Fruit fly (Drosophila melanogaster) whole organism, embryonic: ENCODE measurements around the gene Trs23.

Experiments
- Antp ChIP-seq: fragments of 200-800 bp; sonication (Bioruptor generic); optimal IDR thresholded peaks from 3 replicates; lab custom pipeline; 2016; ENCODE audit warnings: missing biosample characterization, missing genetic modification characterization
- CG10543 ChIP-seq: fragments of 200-800 bp; sonication (Bioruptor generic); optimal IDR thresholded peaks from 3 replicates; lab custom pipeline; 2017; ENCODE audit warnings: missing biosample characterization, mild to moderate bottlenecking, missing genetic modification characterization, moderate library complexity
- CG10654 ChIP-seq: fragments of 200-800 bp; sonication (Bioruptor generic); optimal IDR thresholded peaks from 2 replicates; lab custom pipeline; 2016; ENCODE audit warnings: missing biosample characterization, missing genetic modification characterization
- CG11085 ChIP-seq: fragments of 200-800 bp; sonication (Bioruptor generic); IDR thresholded peaks from 2 replicates; pipeline ENCODE4 v1.3.6; 2022; ENCODE audit warnings: missing biosample characterization, missing genetic modification characterization
- CG11696 ChIP-seq: fragments of 200-800 bp; sonication (Bioruptor generic); IDR thresholded peaks from 2 replicates; pipeline ENCODE4 v1.3.6; 2022; ENCODE audit warnings: missing biosample characterization, missing genetic modification characterization
- CG11723 ChIP-seq: fragments of 200-800 bp; sonication (Bioruptor generic); optimal IDR thresholded peaks from 2 replicates; lab custom pipeline; 2017; ENCODE audit warnings: missing biosample characterization, mild to moderate bottlenecking, missing genetic modification characterization
- CG12104 ChIP-seq: fragments of 200-800 bp; sonication (Bioruptor generic); optimal IDR thresholded peaks from 3 replicates; lab custom pipeline; 2016; ENCODE audit warnings: missing biosample characterization, missing genetic modification characterization
- CG13287 ChIP-seq: fragments of 200-800 bp; sonication (Bioruptor generic); IDR thresholded peaks from 2 replicates; pipeline ENCODE4 v1.3.6; 2022; ENCODE audit warnings: missing biosample characterization, missing genetic modification characterization; ENCODE audit not compliant: partially characterized antibody
- CG13624 ChIP-seq: fragments of 200-800 bp; sonication (Bioruptor generic); optimal IDR thresholded peaks from 2 replicates; lab custom pipeline; 2016; ENCODE audit warnings: missing biosample characterization, missing genetic modification characterization
- CG17802 ChIP-seq: fragments of 200-800 bp; sonication (Bioruptor generic); optimal IDR thresholded peaks from 2 replicates; lab custom pipeline; 2018; ENCODE audit warnings: missing biosample characterization, mild to moderate bottlenecking, missing genetic modification characterization, moderate library complexity
- CG18619 ChIP-seq: fragments of 200-800 bp; sonication (Bioruptor generic); optimal IDR thresholded peaks from 3 replicates; lab custom pipeline; 2017; ENCODE audit warnings: missing biosample characterization, mild to moderate bottlenecking, missing genetic modification characterization
- CG3281 ChIP-seq: fragments of 200-800 bp; sonication (Bioruptor generic); optimal IDR thresholded peaks from 3 replicates; lab custom pipeline; 2017; ENCODE audit warnings: missing biosample characterization, mild to moderate bottlenecking, missing genetic modification characterization
- CG4360 ChIP-seq: fragments of 200-800 bp; sonication (Bioruptor generic); IDR thresholded peaks from 2 replicates; pipeline ENCODE4 v1.3.6; 2022; ENCODE audit warnings: missing biosample characterization, missing genetic modification characterization
- CG43689 ChIP-seq: fragments of 200-800 bp; sonication (Bioruptor generic); IDR thresholded peaks from 2 replicates; pipeline ENCODE4 v1.3.6; 2022; ENCODE audit warnings: missing biosample characterization, missing genetic modification characterization
- CG7357 ChIP-seq: fragments of 200-800 bp; sonication (Bioruptor generic); IDR thresholded peaks from 3 replicates; pipeline ENCODE4 v1.3.6; 2022; ENCODE audit warnings: missing biosample characterization, missing genetic modification characterization
- CG9932 ChIP-seq: fragments of 200-800 bp; sonication (Bioruptor generic); IDR thresholded peaks from 2 replicates; pipeline ENCODE4 v1.3.6; 2022; ENCODE audit warnings: missing biosample characterization, missing genetic modification characterization
- GATAe ChIP-seq: fragments of 200-800 bp; sonication (Bioruptor generic); conservative IDR thresholded peaks from 2 replicates; pipeline ENCODE4 v1.3.6; 2022; ENCODE audit warnings: missing biosample characterization, missing genetic modification characterization
- Gsc ChIP-seq: fragments of 200-800 bp; sonication (Bioruptor generic); IDR thresholded peaks from 2 replicates; pipeline ENCODE4 v1.3.6; 2022; ENCODE audit warnings: missing biosample characterization, missing genetic modification characterization
- HLH54F ChIP-seq: fragments of 200-800 bp; sonication (Bioruptor generic); optimal IDR thresholded peaks from 3 replicates; lab custom pipeline; 2016; ENCODE audit warnings: missing biosample characterization, missing genetic modification characterization
- HmgZ ChIP-seq: fragments of 200-800 bp; sonication (Bioruptor generic); optimal IDR thresholded peaks from 2 replicates; lab custom pipeline; 2018; ENCODE audit warnings: missing biosample characterization, mild to moderate bottlenecking, missing genetic modification characterization
- Hr39 ChIP-seq: fragments of >200 bp; optimal IDR thresholded peaks from 2 replicates; lab custom pipeline; 2017
- Hsf ChIP-seq: fragments of 200-800 bp; sonication (Bioruptor generic); optimal IDR thresholded peaks from 3 replicates; lab custom pipeline; 2016; ENCODE audit warnings: missing biosample characterization, missing genetic modification characterization
- Kr ChIP-seq: fragments of 200-800 bp; sonication (Bioruptor generic); optimal IDR thresholded peaks from 2 replicates; lab custom pipeline; 2017; ENCODE audit warnings: missing biosample characterization, mild to moderate bottlenecking, missing genetic modification characterization
- MTF-1 ChIP-seq: fragments of 200-800 bp; sonication (Bioruptor generic); optimal IDR thresholded peaks from 2 replicates; lab custom pipeline; 2018; ENCODE audit warnings: missing biosample characterization, mild to moderate bottlenecking, missing genetic modification characterization, borderline replicate concordance
- Mad ChIP-seq: fragments of 200-800 bp; sonication (Bioruptor generic); optimal IDR thresholded peaks from 2 replicates; lab custom pipeline; 2016; ENCODE audit warnings: missing biosample characterization, missing genetic modification characterization
- Meics ChIP-seq: fragments of 200-800 bp; sonication (Bioruptor generic); optimal IDR thresholded peaks from 2 replicates; lab custom pipeline; 2017; ENCODE audit warnings: missing biosample characterization, mild to moderate bottlenecking, missing genetic modification characterization
- NK7.1 ChIP-seq: fragments of 200-800 bp; sonication (Bioruptor generic); optimal IDR thresholded peaks from 3 replicates; lab custom pipeline; 2016; ENCODE audit warnings: missing biosample characterization, missing genetic modification characterization
- Rfx ChIP-seq: fragments of 200-800 bp; sonication (Bioruptor generic); IDR thresholded peaks from 2 replicates; pipeline ENCODE4 v1.3.6; 2022; ENCODE audit warnings: missing biosample characterization, missing genetic modification characterization
- Rx ChIP-seq: fragments of 200-800 bp; sonication (Bioruptor generic); IDR thresholded peaks from 2 replicates; pipeline ENCODE4 v1.3.6; 2022; ENCODE audit warnings: missing biosample characterization, missing genetic modification characterization
- YL-1 ChIP-seq: fragments of 200-800 bp; sonication (Bioruptor generic); optimal IDR thresholded peaks from 3 replicates; lab custom pipeline; 2017; ENCODE audit warnings: missing biosample characterization, mild to moderate bottlenecking, missing genetic modification characterization
- ato ChIP-seq: fragments of 200-800 bp; sonication (Bioruptor generic); IDR thresholded peaks from 2 replicates; pipeline ENCODE4 v1.3.6; 2022; ENCODE audit warnings: missing biosample characterization, missing genetic modification characterization; ENCODE audit not compliant: partially characterized antibody
- bab2 ChIP-seq: fragments of 200-800 bp; sonication (Bioruptor generic); optimal IDR thresholded peaks from 2 replicates; lab custom pipeline; 2016; ENCODE audit warnings: missing biosample characterization, missing genetic modification characterization
- chif ChIP-seq, 2 experiments: fragments of 200-800 bp; sonication (Bioruptor generic); optimal IDR thresholded peaks; 3 replicates each; lab custom pipeline; 2016; ENCODE audit warnings: missing biosample characterization in 2 of 2, missing genetic modification characterization in 2 of 2
- dimm ChIP-seq: fragments of 200-800 bp; sonication (Bioruptor generic); IDR thresholded peaks from 2 replicates; pipeline ENCODE4 v1.3.6; 2022; ENCODE audit warnings: missing biosample characterization, missing genetic modification characterization
- fd96Cb ChIP-seq: fragments of 200-800 bp; sonication (Bioruptor generic); optimal IDR thresholded peaks from 2 replicates; lab custom pipeline; 2018; ENCODE audit warnings: missing biosample characterization, mild to moderate bottlenecking, missing genetic modification characterization, moderate library complexity
- gem ChIP-seq: fragments of 200-800 bp; sonication (Bioruptor generic); optimal IDR thresholded peaks from 2 replicates; lab custom pipeline; 2019; ENCODE audit warnings: missing biosample characterization, mild to moderate bottlenecking, missing genetic modification characterization, moderate library complexity
- gsb ChIP-seq: fragments of 200-800 bp; sonication (Bioruptor generic); IDR thresholded peaks from 2 replicates; pipeline ENCODE4 v1.3.6; 2022; ENCODE audit warnings: missing biosample characterization, missing genetic modification characterization
- inv ChIP-seq: fragments of 200-800 bp; sonication (Bioruptor generic); IDR thresholded peaks from 2 replicates; pipeline ENCODE4 v1.3.6; 2022; ENCODE audit warnings: missing biosample characterization, missing genetic modification characterization; ENCODE audit not compliant: partially characterized antibody
- jigr1 ChIP-seq: fragments of 200-800 bp; sonication (Bioruptor generic); IDR thresholded peaks from 3 replicates; pipeline ENCODE4 v1.3.6; 2022; ENCODE audit warnings: missing biosample characterization, missing genetic modification characterization
- jumu ChIP-seq: fragments of 200-800 bp; sonication (Bioruptor generic); optimal IDR thresholded peaks from 3 replicates; lab custom pipeline; 2016; ENCODE audit warnings: missing biosample characterization, missing genetic modification characterization
- lilli ChIP-seq: fragments of 200-800 bp; sonication (Bioruptor generic); optimal IDR thresholded peaks from 3 replicates; lab custom pipeline; 2016; ENCODE audit warnings: missing biosample characterization, missing genetic modification characterization
- nom ChIP-seq: fragments of 200-800 bp; sonication (Bioruptor generic); optimal IDR thresholded peaks from 2 replicates; lab custom pipeline; 2017; ENCODE audit warnings: missing biosample characterization, missing genetic modification characterization, mild to moderate bottlenecking, moderate library complexity, missing genetic modification reagents
- org-1 ChIP-seq: fragments of 200-800 bp; sonication (Bioruptor generic); optimal IDR thresholded peaks from 2 replicates; lab custom pipeline; 2017; ENCODE audit warnings: missing biosample characterization, missing genetic modification characterization
- pb ChIP-seq: fragments of 200-800 bp; sonication (Bioruptor generic); optimal IDR thresholded peaks from 3 replicates; lab custom pipeline; 2016; ENCODE audit warnings: missing biosample characterization, missing genetic modification characterization
- stc ChIP-seq: fragments of 200-800 bp; sonication (Bioruptor generic); IDR thresholded peaks from 2 replicates; pipeline ENCODE4 v1.3.6; 2022; ENCODE audit warnings: missing biosample characterization, missing genetic modification characterization
- tll ChIP-seq, 2 experiments: fragments of 200-800 bp in 1 of 2; fragments of >200 bp in 1 of 2; sonication (Bioruptor generic) in 1 of 2; optimal IDR thresholded peaks; 2 replicates each; lab custom pipeline; 2017 to 2019; ENCODE audit warnings: missing biosample characterization in 2 of 2, missing genetic modification characterization in 2 of 2, mild to moderate bottlenecking in 1 of 2, moderate library complexity in 1 of 2
- tup ChIP-seq: fragments of 200-800 bp; sonication (Bioruptor generic); optimal IDR thresholded peaks from 2 replicates; lab custom pipeline; 2016; ENCODE audit warnings: missing biosample characterization, mild to moderate bottlenecking, missing genetic modification characterization, moderate library complexity
- unc-4 ChIP-seq: fragments of 200-800 bp; sonication (Bioruptor generic); IDR thresholded peaks from 2 replicates; pipeline ENCODE4 v1.3.6; 2022; ENCODE audit warnings: missing biosample characterization, missing genetic modification characterization; ENCODE audit not compliant: partially characterized antibody

Gene Trs23

DNA sequence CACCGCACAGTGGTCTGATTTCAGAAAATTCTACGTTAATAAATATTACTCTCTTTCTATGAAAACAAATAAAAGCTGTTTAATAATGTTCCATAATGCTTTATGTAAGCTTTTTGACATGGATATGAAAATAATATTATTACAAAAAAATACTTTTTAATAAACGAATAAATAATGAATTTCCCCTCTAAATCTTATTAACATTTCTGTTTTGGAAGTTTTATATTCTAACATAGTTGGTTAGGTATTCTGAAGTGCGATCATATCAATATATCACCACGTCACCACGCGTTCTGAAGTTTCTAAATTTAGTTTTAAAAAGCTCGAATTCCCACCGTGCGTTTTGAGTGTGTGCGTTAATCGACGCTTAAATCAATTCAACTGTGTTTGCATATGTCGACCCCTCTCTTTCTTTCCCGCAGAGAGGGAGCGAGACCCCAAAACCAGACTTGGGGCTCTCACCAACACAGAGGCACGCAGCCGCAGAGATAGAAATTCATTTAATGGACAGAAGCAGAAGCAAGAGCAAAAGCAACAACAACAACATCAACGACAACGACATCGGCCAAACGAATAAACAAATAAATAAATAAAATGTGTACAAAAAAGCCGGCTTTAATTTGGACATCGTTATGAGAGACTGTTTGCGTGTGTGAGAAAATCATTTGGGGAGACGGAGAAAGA lies 5.4 kb downstream of the Trs23 start (continued):
- TF ChIP-seq pb (GFP tag; lab: Kevin White, UChicago) (peak; percentile 66), HLH54F (no peak), Gsc (GFP tag; lab: Robert Waterston, UW) (no peak), NK7.1 (GFP tag; lab: Kevin White, UChicago) (peak; percentile 56), org-1 (peak; percentile 89), YL-1 (peak; percentile 57), jigr1 (peak; percentile 48; the same call in 1 of the 3 replicates), Antp (peak; percentile 31), Kr (GFP tag; lab: Kevin White, UChicago) (peak; percentile 55), CG13287 (peak; percentile 28; the same call in 1 of the 2 replicates), Hsf (peak; percentile 80), Meics (peak; percentile 91), CG43689 (GFP tag; lab: Robert Waterston, UW) (peak; percentile 43; the same call in 1 of the 2 replicates)

dm6 chr2L:8692426-8693180 lies 6.6 kb downstream of the Trs23 start:
- TF ChIP-seq CG7357 (GFP tag; lab: Robert Waterston, UW) = no peak
- no peak for TF ChIP-seq nom (GFP tag; lab: Kevin White, UChicago)
- TF ChIP-seq CG13624 (GFP tag; lab: Kevin White, UChicago) = peak; percentile 45
- no peak for TF ChIP-seq CG11723 (GFP tag; lab: Kevin White, UChicago)
- TF ChIP-seq CG10654 = no peak
- no peak for TF ChIP-seq fd96Cb (tag; lab: Kevin White, UChicago)
- TF ChIP-seq tll (GFP tag; optimal IDR thresholded peaks at IDR 0.05; lab: Kevin White, UChicago) = no peak
- peak; percentile 10 for TF ChIP-seq gem (tag; lab: Kevin White, UChicago)
- TF ChIP-seq unc-4 (GFP tag; lab: Robert Waterston, UW) = no peak
- TF ChIP-seq CG10543 = peak; percentile 78
- no peak for TF ChIP-seq chif (GFP tag; optimal IDR thresholded peaks at IDR 0.05; lab: Kevin White, UChicago)
- TF ChIP-seq YL-1 = peak; percentile 16
- TF ChIP-seq Mad (GFP tag; lab: Kevin White, UChicago) = no peak
- no peak for TF ChIP-seq Gsc (GFP tag; lab: Robert Waterston, UW)
- TF ChIP-seq CG18619 (GFP tag; lab: Kevin White, UChicago) = no peak
- no peak for TF ChIP-seq jumu (GFP tag; lab: Kevin White, UChicago)
- TF ChIP-seq CG12104 = peak; percentile 5
- no peak for TF ChIP-seq inv
- peak; percentile 2 for TF ChIP-seq lilli
- 0 out of 2 replicates have a peak, but pooled peaks have one; percentile 25 for TF ChIP-seq CG11696 (GFP tag; lab: Robert Waterston, UW)
- peak; percentile 47 for TF ChIP-seq bab2 (GFP tag; lab: Kevin White, UChicago)
- TF ChIP-seq CG4360 (GFP tag; lab: Robert Waterston, UW) = no peak
- peak; percentile 75 for TF ChIP-seq CG9932
- TF ChIP-seq CG11085 (GFP tag; lab: Robert Waterston, UW) = 0 out of 2 replicates have a peak, but pooled peaks have one; percentile 8
- TF ChIP-seq HmgZ = peak; percentile 35
- no peak for TF ChIP-seq ato (GFP tag; lab: Robert Waterston, UW)
- TF ChIP-seq Rfx (GFP tag; lab: Robert Waterston, UW) = peak; percentile 81
- TF ChIP-seq dimm (GFP tag; lab: Robert Waterston, UW) = no peak
- TF ChIP-seq stc (GFP tag; lab: Robert Waterston, UW) = no peak
- TF ChIP-seq gsb (GFP tag; lab: Robert Waterston, UW) = no peak
- peak; percentile 60 for TF ChIP-seq CG3281 (GFP tag; lab: Kevin White, UChicago)
- TF ChIP-seq tup (GFP tag; lab: Kevin White, UChicago) = no peak
- no peak for TF ChIP-seq Hr39 (lab: Kevin White, UChicago)
- peak; percentile 18 for TF ChIP-seq MTF-1 (GFP tag; lab: Kevin White, UChicago)
- TF ChIP-seq GATAe (GFP tag; lab: Robert Waterston, UW) = no peak
- TF ChIP-seq Rx = peak; percentile 19; the same call in 1 of the 2 replicates
- TF ChIP-seq CG17802 (tag; lab: Kevin White, UChicago) = no peak
